Worm (Caenorhabditis elegans) whole organism, L4/young adult: ENCODE measurements around the gene ubxn-6.

Experiments
- W03F9.2 ChIP-seq: fragments of 150-350 bp; optimal IDR thresholded peaks from 2 replicates; lab custom pipeline; 2014; ENCODE audit warnings: missing biosample characterization, missing genetic modification characterization
- dao-5 ChIP-seq: sonication (generic microtip); optimal IDR thresholded peaks from 2 replicates; lab custom pipeline; 2016; ENCODE audit warnings: missing genotype, missing genetic modification characterization, moderate library complexity, missing compliant biosample characterization
- him-1 ChIP-seq: sonication (generic microtip); optimal IDR thresholded peaks from 2 replicates; lab custom pipeline; 2016; ENCODE audit warnings: missing genotype, missing genetic modification reagents, missing genetic modification characterization, missing compliant biosample characterization

ce11 chrIV:4758659-4759058, 50.6 kb downstream of the ubxn-6 start, which contains the start of gene Y17G9B.8:
- no peak for TF ChIP-seq him-1 (tag; lab: Kevin White, UChicago)
- no peak for TF ChIP-seq W03F9.2 (tag; lab: Kevin White, UChicago)
- no peak for TF ChIP-seq dao-5 (tag; lab: Kevin White, UChicago)
